Fruit fly (Drosophila melanogaster): ENCODE measurements around the gene primo-2.

Gene primo-2

dm6 chr3R:13715012-13715673 lies 3.5 kb upstream of the primo-2 start, which contains the start of gene kmr (continued):
- no peak for TF ChIP-seq gsb-n (tag; optimal IDR thresholded peaks at IDR 0.05)
- peak; percentile 33 for TF ChIP-seq NfI (GFP tag; optimal IDR thresholded peaks at IDR 0.05)
- TF ChIP-seq zf30C (GFP tag; optimal IDR thresholded peaks at IDR 0.05), result no peak
- TF ChIP-seq Mrtf (GFP tag; IDR thresholded peaks at IDR 0.05), result no peak
- peak; percentile 42 for TF ChIP-seq CG15601 (tag; optimal IDR thresholded peaks at IDR 0.05)
- TF ChIP-seq BEAF-32 (GFP tag; optimal IDR thresholded peaks at IDR 0.05), result no peak
- no peak for TF ChIP-seq CG4404 (GFP tag; IDR thresholded peaks at IDR 0.05)
- peak; percentile 57 for TF ChIP-seq kah (GFP tag; optimal IDR thresholded peaks at IDR 0.05)
- TF ChIP-seq CG9437 (GFP tag; optimal IDR thresholded peaks at IDR 0.05), result no peak
- TF ChIP-seq tio (GFP tag; optimal IDR thresholded peaks at IDR 0.05), result no peak
- TF ChIP-seq CG11560 (tag; IDR thresholded peaks at IDR 0.05), result no peak
- TF ChIP-seq maf-S (GFP tag; optimal IDR thresholded peaks at IDR 0.05), result no peak
- TF ChIP-seq CG13775 (GFP tag; optimal IDR thresholded peaks at IDR 0.05), result no peak
- TF ChIP-seq insv (GFP tag; optimal IDR thresholded peaks at IDR 0.05), result no peak
- TF ChIP-seq CG11456 (GFP tag; IDR thresholded peaks at IDR 0.05), result no peak
- TF ChIP-seq HLH3B (GFP tag; IDR thresholded peaks at IDR 0.05), result peak; percentile 41; the same call in 1 of the 2 replicates
- no peak for TF ChIP-seq luna (GFP tag; optimal IDR thresholded peaks at IDR 0.05)
- TF ChIP-seq CG7745 (tag; optimal IDR thresholded peaks at IDR 0.05), result no peak
- no peak for TF ChIP-seq CG14860 (GFP tag; IDR thresholded peaks at IDR 0.05; ENCODE audit: partially characterized antibody)
- no peak for TF ChIP-seq CG12104 (GFP tag; optimal IDR thresholded peaks at IDR 0.05)
- no peak for TF ChIP-seq CG11398 (GFP tag; optimal IDR thresholded peaks at IDR 0.05)
- no peak for TF ChIP-seq en (GFP tag; optimal IDR thresholded peaks at IDR 0.05)
- TF ChIP-seq tgo (GFP tag; IDR thresholded peaks at IDR 0.05), result no peak
- TF ChIP-seq chinmo (GFP tag; IDR thresholded peaks at IDR 0.05; ENCODE audit: partially characterized antibody), result peak; percentile 98
- TF ChIP-seq CG17612 (GFP tag; IDR thresholded peaks at IDR 0.05), result no peak
- TF ChIP-seq CG14014 (GFP tag; IDR thresholded peaks at IDR 0.05), result peak; percentile 48; the same call in 1 of the 2 replicates
- no peak for TF ChIP-seq chn (GFP tag; optimal IDR thresholded peaks at IDR 0.05)
- TF ChIP-seq ap (GFP tag; IDR thresholded peaks at IDR 0.05), result no peak
- TF ChIP-seq Fer3 (tag; optimal IDR thresholded peaks at IDR 0.05), result peak; percentile 31
- TF ChIP-seq tna (GFP tag; IDR thresholded peaks at IDR 0.05; ENCODE audit: partially characterized antibody), result no peak
- TF ChIP-seq slp2 (GFP tag; optimal IDR thresholded peaks at IDR 0.05), result no peak
- peak; percentile 53 for TF ChIP-seq nerfin-1 (tag; optimal IDR thresholded peaks at IDR 0.05)
- no peak for TF ChIP-seq Trl (optimal IDR thresholded peaks at IDR 0.05)
- TF ChIP-seq Trl (GFP tag; optimal IDR thresholded peaks at IDR 0.05), result peak; percentile 42
- TF ChIP-seq fu2 (GFP tag; optimal IDR thresholded peaks at IDR 0.05), result no peak
- peak; percentile 43; the same call in 1 of the 2 replicates for TF ChIP-seq amos (GFP tag; IDR thresholded peaks at IDR 0.05; ENCODE audit: partially characterized antibody)
- TF ChIP-seq YL-1 (GFP tag; optimal IDR thresholded peaks at IDR 0.05), result no peak
- no peak for TF ChIP-seq emc (GFP tag; optimal IDR thresholded peaks at IDR 0.05)
- TF ChIP-seq bsh (GFP tag; optimal IDR thresholded peaks at IDR 0.05), result no peak
- TF ChIP-seq CG12659 (GFP tag; optimal IDR thresholded peaks at IDR 0.05), result peak; percentile 24
- no peak; the same call in 1 of the 2 replicates for TF ChIP-seq Rfx (GFP tag; IDR thresholded peaks at IDR 0.05)
- peak; percentile 32; the same call in 1 of the 2 replicates for TF ChIP-seq wdn (GFP tag; IDR thresholded peaks at IDR 0.05)
- peak; percentile 87 for TF ChIP-seq cad (GFP tag; optimal IDR thresholded peaks at IDR 0.05)
- no peak for TF ChIP-seq Optix (GFP tag; IDR thresholded peaks at IDR 0.05)
- TF ChIP-seq tx (GFP tag; optimal IDR thresholded peaks at IDR 0.05), result no peak
- peak; percentile 79 for TF ChIP-seq HLHmδ (GFP tag; optimal IDR thresholded peaks at IDR 0.05)
- TF ChIP-seq crp (GFP tag; optimal IDR thresholded peaks at IDR 0.05), result no peak
- peak; percentile 62; the same call in 1 of the 2 replicates for TF ChIP-seq sob (GFP tag; IDR thresholded peaks at IDR 0.05)
- peak; percentile 2 for TF ChIP-seq CG13624 (GFP tag; optimal IDR thresholded peaks at IDR 0.05)
- TF ChIP-seq run (tag; optimal IDR thresholded peaks at IDR 0.05), result peak; percentile 24
- no peak for TF ChIP-seq Sin3A (optimal IDR thresholded peaks at IDR 0.05)

Data from whole organism, embryonic.